ENCODE assay signal across 1 fruit fly cellular context in genomic region chr3R:11948903-11949358, dm6.
TF ChIP-seq lines count a peak whose summit lies in the region.

TSS of gene Cad87A (minus strand) at chr3R:11949129.

TF ChIP-seq in whole organism, embryonic, 481 proteins besides CTCF, POLR2A, EP300 and RAD21 (continued from another document and continues in another):
- no peak for TF ChIP-seq CG8290 (GFP tag; optimal IDR thresholded peaks at IDR 0.05; lab: Kevin White, UChicago)
- peak in 1 of 2 experiments; percentile 65 for TF ChIP-seq CG8290 (tag; optimal IDR thresholded peaks at IDR 0.05; lab: Kevin White, UChicago)
- no peak for TF ChIP-seq CG1233 (GFP tag; optimal IDR thresholded peaks at IDR 0.05; lab: Kevin White, UChicago)
- no peak for TF ChIP-seq amos (GFP tag; IDR thresholded peaks at IDR 0.05; lab: Robert Waterston, UW; ENCODE audit: partially characterized antibody)
- TF ChIP-seq lov (optimal IDR thresholded peaks at IDR 0.05; lab: Kevin White, UChicago) = no peak
- no peak for TF ChIP-seq lov (GFP tag; IDR thresholded peaks at IDR 0.05; lab: Robert Waterston, UW)
- no peak for TF ChIP-seq ro (GFP tag; IDR thresholded peaks at IDR 0.05; lab: Robert Waterston, UW)
- TF ChIP-seq phol (tag; optimal IDR thresholded peaks at IDR 0.05; lab: Kevin White, UChicago) = no peak
- TF ChIP-seq emc (GFP tag; optimal IDR thresholded peaks at IDR 0.05; lab: Kevin White, UChicago) = no peak
- no peak for TF ChIP-seq dati (GFP tag; IDR thresholded peaks at IDR 0.05; lab: Robert Waterston, UW)
- peak; percentile 36 for TF ChIP-seq trem (tag; optimal IDR thresholded peaks at IDR 0.05; lab: Kevin White, UChicago)
- no peak for TF ChIP-seq da (GFP tag; optimal IDR thresholded peaks at IDR 0.05; lab: Kevin White, UChicago)
- no peak for TF ChIP-seq ab (GFP tag; optimal IDR thresholded peaks at IDR 0.05; lab: Kevin White, UChicago)
- no peak for TF ChIP-seq Sox100B (GFP tag; optimal IDR thresholded peaks at IDR 0.05; lab: Kevin White, UChicago)
- TF ChIP-seq crc (GFP tag; optimal IDR thresholded peaks at IDR 0.05; lab: Kevin White, UChicago) = no peak
- TF ChIP-seq CG32767 (GFP tag; IDR thresholded peaks at IDR 0.05; lab: Robert Waterston, UW) = no peak
- no peak for TF ChIP-seq Mrtf (GFP tag; IDR thresholded peaks at IDR 0.05; lab: Robert Waterston, UW)
- TF ChIP-seq vfl (GFP tag; optimal IDR thresholded peaks at IDR 0.05; lab: Kevin White, UChicago) = no peak
- no peak for TF ChIP-seq NfI (GFP tag; optimal IDR thresholded peaks at IDR 0.05; lab: Kevin White, UChicago)
- no peak for TF ChIP-seq CG1024 (GFP tag; IDR thresholded peaks at IDR 0.05; lab: Robert Waterston, UW)
- peak; percentile 15 for TF ChIP-seq unpg (GFP tag; optimal IDR thresholded peaks at IDR 0.05; lab: Kevin White, UChicago)
- peak; percentile 51 for TF ChIP-seq CG31365 (tag; optimal IDR thresholded peaks at IDR 0.05; lab: Kevin White, UChicago)
- no peak for TF ChIP-seq h (optimal IDR thresholded peaks at IDR 0.05; lab: Kevin White, UChicago)
- no peak for TF ChIP-seq ara (GFP tag; IDR thresholded peaks at IDR 0.05; lab: Robert Waterston, UW)
- TF ChIP-seq sqz (GFP tag; optimal IDR thresholded peaks at IDR 0.05; lab: Kevin White, UChicago) = peak; percentile 2
- TF ChIP-seq Dad (GFP tag; optimal IDR thresholded peaks at IDR 0.05; lab: Kevin White, UChicago) = no peak
- TF ChIP-seq CG9797 (GFP tag; optimal IDR thresholded peaks at IDR 0.05; lab: Kevin White, UChicago) = peak; percentile 91
- TF ChIP-seq CG34376 (GFP tag; optimal IDR thresholded peaks at IDR 0.05; lab: Kevin White, UChicago) = peak; percentile 62
- TF ChIP-seq Fer3 (tag; optimal IDR thresholded peaks at IDR 0.05; lab: Kevin White, UChicago) = peak; percentile 13
- peak; percentile 49 for TF ChIP-seq CG10267 (tag; optimal IDR thresholded peaks at IDR 0.05; lab: Kevin White, UChicago)
- TF ChIP-seq gce (GFP tag; IDR thresholded peaks at IDR 0.05; lab: Robert Waterston, UW) = no peak
- TF ChIP-seq CG12104 (GFP tag; optimal IDR thresholded peaks at IDR 0.05; lab: Kevin White, UChicago) = no peak
- TF ChIP-seq Poxn (GFP tag; IDR thresholded peaks at IDR 0.05; lab: Robert Waterston, UW) = no peak
- no peak for TF ChIP-seq CG4282 (GFP tag; optimal IDR thresholded peaks at IDR 0.05; lab: Kevin White, UChicago)
- peak; percentile 20 for TF ChIP-seq CG18262 (tag; optimal IDR thresholded peaks at IDR 0.05; lab: Kevin White, UChicago)
- no peak for TF ChIP-seq ranshi (GFP tag; IDR thresholded peaks at IDR 0.05; lab: Robert Waterston, UW)
- no peak for TF ChIP-seq CG9876 (GFP tag; optimal IDR thresholded peaks at IDR 0.05; lab: Kevin White, UChicago)
- TF ChIP-seq sd (tag; optimal IDR thresholded peaks at IDR 0.05; lab: Kevin White, UChicago) = peak; percentile 71
- TF ChIP-seq CG12659 (GFP tag; optimal IDR thresholded peaks at IDR 0.05; lab: Kevin White, UChicago) = peak; percentile 21
- no peak for TF ChIP-seq Nf-YC (tag; optimal IDR thresholded peaks at IDR 0.05; lab: Kevin White, UChicago)
- TF ChIP-seq oc (tag; optimal IDR thresholded peaks at IDR 0.05; lab: Kevin White, UChicago) = peak; percentile 45
- TF ChIP-seq CG1832 (GFP tag; optimal IDR thresholded peaks at IDR 0.05; lab: Kevin White, UChicago) = no peak
- no peak for TF ChIP-seq Atf3 (GFP tag; optimal IDR thresholded peaks at IDR 0.05; lab: Kevin White, UChicago)
- peak; percentile 67 for TF ChIP-seq mirr (GFP tag; optimal IDR thresholded peaks at IDR 0.05; lab: Kevin White, UChicago)
- no peak for TF ChIP-seq CG11723 (GFP tag; optimal IDR thresholded peaks at IDR 0.05; lab: Kevin White, UChicago)
- TF ChIP-seq org-1 (GFP tag; optimal IDR thresholded peaks at IDR 0.05; lab: Kevin White, UChicago) = no peak
- no peak for TF ChIP-seq CG43689 (GFP tag; IDR thresholded peaks at IDR 0.05; lab: Robert Waterston, UW)
- TF ChIP-seq jumu (GFP tag; optimal IDR thresholded peaks at IDR 0.05; lab: Kevin White, UChicago) = no peak
- no peak for TF ChIP-seq fru (optimal IDR thresholded peaks at IDR 0.05; lab: Kevin White, UChicago)
- no peak for TF ChIP-seq lilli (GFP tag; optimal IDR thresholded peaks at IDR 0.05; lab: Kevin White, UChicago)
- no peak for TF ChIP-seq slou (GFP tag; optimal IDR thresholded peaks at IDR 0.05; lab: Kevin White, UChicago)
- TF ChIP-seq CG11560 (tag; IDR thresholded peaks at IDR 0.05; lab: Robert Waterston, UW) = no peak
- TF ChIP-seq Lhr (GFP tag; optimal IDR thresholded peaks at IDR 0.05; lab: Kevin White, UChicago) = peak; percentile 25
- no peak for TF ChIP-seq CG11085 (GFP tag; IDR thresholded peaks at IDR 0.05; lab: Robert Waterston, UW)
- TF ChIP-seq CG15696 (tag; optimal IDR thresholded peaks at IDR 0.05; lab: Kevin White, UChicago) = no peak
- peak; percentile 66 for TF ChIP-seq gsb-n (tag; optimal IDR thresholded peaks at IDR 0.05; lab: Kevin White, UChicago)
- no peak for TF ChIP-seq mam (GFP tag; optimal IDR thresholded peaks at IDR 0.05; lab: Kevin White, UChicago)
- no peak for TF ChIP-seq Hsf (GFP tag; optimal IDR thresholded peaks at IDR 0.05; lab: Kevin White, UChicago)
- TF ChIP-seq hb (GFP tag; IDR thresholded peaks at IDR 0.05; lab: Robert Waterston, UW; ENCODE audit: partially characterized antibody) = no peak
- TF ChIP-seq gsb (GFP tag; IDR thresholded peaks at IDR 0.05; lab: Robert Waterston, UW) = no peak
- no peak for TF ChIP-seq croc (GFP tag; conservative IDR thresholded peaks at IDR 0.05; lab: Robert Waterston, UW)
- TF ChIP-seq p53 (GFP tag; optimal IDR thresholded peaks at IDR 0.05; lab: Kevin White, UChicago) = peak; percentile 57
- no peak for TF ChIP-seq CG11456 (GFP tag; IDR thresholded peaks at IDR 0.05; lab: Robert Waterston, UW)
- TF ChIP-seq zfh2 (GFP tag; optimal IDR thresholded peaks at IDR 0.05; lab: Kevin White, UChicago) = no peak
- TF ChIP-seq CG11093 (GFP tag; IDR thresholded peaks at IDR 0.05; lab: Robert Waterston, UW) = no peak
- TF ChIP-seq CG12236 (GFP tag; optimal IDR thresholded peaks at IDR 0.05; lab: Kevin White, UChicago) = no peak
- no peak for TF ChIP-seq CG13123 (GFP tag; optimal IDR thresholded peaks at IDR 0.05; lab: Kevin White, UChicago)
- TF ChIP-seq Sin3A (optimal IDR thresholded peaks at IDR 0.05; lab: Kevin White, UChicago) = no peak
- peak; percentile 52 for TF ChIP-seq pros (GFP tag; optimal IDR thresholded peaks at IDR 0.05; lab: Kevin White, UChicago)
- no peak for TF ChIP-seq rib (GFP tag; IDR thresholded peaks at IDR 0.05; lab: Robert Waterston, UW)
- TF ChIP-seq ase (GFP tag; IDR thresholded peaks at IDR 0.05; lab: Robert Waterston, UW) = no peak
- TF ChIP-seq CG5180 (GFP tag; optimal IDR thresholded peaks at IDR 0.05; lab: Kevin White, UChicago) = peak; percentile 46
- no peak for TF ChIP-seq disco-r (GFP tag; optimal IDR thresholded peaks at IDR 0.05; lab: Kevin White, UChicago)
- TF ChIP-seq esg (GFP tag; conservative IDR thresholded peaks at IDR 0.05; lab: Robert Waterston, UW) = no peak
- TF ChIP-seq gcm2 (GFP tag; optimal IDR thresholded peaks at IDR 0.05; lab: Kevin White, UChicago) = no peak
- TF ChIP-seq CG2199 (GFP tag; IDR thresholded peaks at IDR 0.05; lab: Robert Waterston, UW) = no peak
- no peak for TF ChIP-seq HLH4C (GFP tag; IDR thresholded peaks at IDR 0.05; lab: Robert Waterston, UW; ENCODE audit: partially characterized antibody)
- peak; percentile 20 for TF ChIP-seq sug (tag; optimal IDR thresholded peaks at IDR 0.05; lab: Kevin White, UChicago)
- peak; percentile 58 for TF ChIP-seq MTF-1 (GFP tag; optimal IDR thresholded peaks at IDR 0.05; lab: Kevin White, UChicago; ENCODE audit: borderline replicate concordance)
- no peak for TF ChIP-seq CG33557 (GFP tag; optimal IDR thresholded peaks at IDR 0.05; lab: Kevin White, UChicago)
- no peak for TF ChIP-seq CG13424 (tag; optimal IDR thresholded peaks at IDR 0.05; lab: Kevin White, UChicago)
- TF ChIP-seq Rfx (GFP tag; IDR thresholded peaks at IDR 0.05; lab: Robert Waterston, UW) = no peak
- TF ChIP-seq CG13894 (tag; optimal IDR thresholded peaks at IDR 0.05; lab: Kevin White, UChicago) = peak; percentile 52
- TF ChIP-seq nom (GFP tag; optimal IDR thresholded peaks at IDR 0.05; lab: Kevin White, UChicago) = peak; percentile 77
- TF ChIP-seq CG16779 (GFP tag; IDR thresholded peaks at IDR 0.05; lab: Robert Waterston, UW) = no peak
- TF ChIP-seq CG13624 (GFP tag; optimal IDR thresholded peaks at IDR 0.05; lab: Kevin White, UChicago) = no peak
- TF ChIP-seq CG11696 (GFP tag; IDR thresholded peaks at IDR 0.05; lab: Robert Waterston, UW) = no peak
- TF ChIP-seq CG10274 (GFP tag; optimal IDR thresholded peaks at IDR 0.05; lab: Kevin White, UChicago) = no peak
- TF ChIP-seq peb (GFP tag; IDR thresholded peaks at IDR 0.05; lab: Robert Waterston, UW) = no peak
- TF ChIP-seq CG10366 (GFP tag; IDR thresholded peaks at IDR 0.05; lab: Robert Waterston, UW) = no peak
- no peak for TF ChIP-seq sc (optimal IDR thresholded peaks at IDR 0.05; lab: Kevin White, UChicago)
- TF ChIP-seq sc (GFP tag; optimal IDR thresholded peaks at IDR 0.05; lab: Kevin White, UChicago) = no peak
- no peak for TF ChIP-seq CG12155 (GFP tag; optimal IDR thresholded peaks at IDR 0.05; lab: Kevin White, UChicago)
- no peak for TF ChIP-seq en (GFP tag; optimal IDR thresholded peaks at IDR 0.05; lab: Kevin White, UChicago)
- TF ChIP-seq Elba2 (GFP tag; optimal IDR thresholded peaks at IDR 0.05; lab: Kevin White, UChicago) = no peak
- TF ChIP-seq CkIIα-i1 (GFP tag; IDR thresholded peaks at IDR 0.05; lab: Robert Waterston, UW) = no peak
- peak; percentile 53 for TF ChIP-seq stwl (tag; optimal IDR thresholded peaks at IDR 0.05; lab: Kevin White, UChicago)
- TF ChIP-seq Dfd (GFP tag; optimal IDR thresholded peaks at IDR 0.05; lab: Kevin White, UChicago) = no peak
- no peak for TF ChIP-seq klu (GFP tag; IDR thresholded peaks at IDR 0.05; lab: Robert Waterston, UW)
- TF ChIP-seq salm (tag; optimal IDR thresholded peaks at IDR 0.05; lab: Kevin White, UChicago) = no peak
- no peak for TF ChIP-seq lbe (GFP tag; optimal IDR thresholded peaks at IDR 0.05; lab: Kevin White, UChicago)
- no peak for TF ChIP-seq CG12391 (tag; optimal IDR thresholded peaks at IDR 0.05; lab: Kevin White, UChicago)
- TF ChIP-seq CG2712 (tag; optimal IDR thresholded peaks at IDR 0.05; lab: Kevin White, UChicago) = peak; percentile 28
- TF ChIP-seq NK7.1 (GFP tag; optimal IDR thresholded peaks at IDR 0.05; lab: Kevin White, UChicago) = peak; percentile 7
- no peak for TF ChIP-seq CG9932 (GFP tag; IDR thresholded peaks at IDR 0.05; lab: Robert Waterston, UW)
- no peak for TF ChIP-seq CG7963 (GFP tag; IDR thresholded peaks at IDR 0.05; lab: Robert Waterston, UW; ENCODE audit: partially characterized antibody)
- TF ChIP-seq Drgx (GFP tag; IDR thresholded peaks at IDR 0.05; lab: Robert Waterston, UW) = no peak
- TF ChIP-seq hkb (optimal IDR thresholded peaks at IDR 0.05; lab: Kevin White, UChicago) = no peak
- no peak for TF ChIP-seq hkb (GFP tag; IDR thresholded peaks at IDR 0.05; lab: Robert Waterston, UW)
- peak; percentile 69 for TF ChIP-seq CG10543 (GFP tag; optimal IDR thresholded peaks at IDR 0.05; lab: Kevin White, UChicago)
- peak; percentile 23 for TF ChIP-seq CG2202 (tag; optimal IDR thresholded peaks at IDR 0.05; lab: Kevin White, UChicago)
- no peak for TF ChIP-seq CG10462 (GFP tag; optimal IDR thresholded peaks at IDR 0.05; lab: Kevin White, UChicago)
- no peak for TF ChIP-seq so (GFP tag; IDR thresholded peaks at IDR 0.05; lab: Robert Waterston, UW)
- TF ChIP-seq chinmo (GFP tag; IDR thresholded peaks at IDR 0.05; lab: Robert Waterston, UW; ENCODE audit: partially characterized antibody) = no peak
- TF ChIP-seq Tbp (GFP tag; optimal IDR thresholded peaks at IDR 0.05; lab: Kevin White, UChicago) = no peak
- peak; percentile 34 for TF ChIP-seq ems (GFP tag; optimal IDR thresholded peaks at IDR 0.05; lab: Kevin White, UChicago)
- TF ChIP-seq CG10654 (GFP tag; optimal IDR thresholded peaks at IDR 0.05; lab: Kevin White, UChicago) = no peak
- TF ChIP-seq Lpt (GFP tag; optimal IDR thresholded peaks at IDR 0.05; lab: Kevin White, UChicago) = no peak
- no peak for TF ChIP-seq cwo (GFP tag; optimal IDR thresholded peaks at IDR 0.05; lab: Kevin White, UChicago)
- TF ChIP-seq fd3F (GFP tag; optimal IDR thresholded peaks at IDR 0.05; lab: Kevin White, UChicago) = no peak
- no peak for TF ChIP-seq Mes4 (GFP tag; optimal IDR thresholded peaks at IDR 0.05; lab: Kevin White, UChicago)
- TF ChIP-seq CG12299 (tag; optimal IDR thresholded peaks at IDR 0.05; lab: Kevin White, UChicago) = peak; percentile 57
- TF ChIP-seq CG3847 (GFP tag; IDR thresholded peaks at IDR 0.05; lab: Robert Waterston, UW) = no peak
- TF ChIP-seq Awh (GFP tag; IDR thresholded peaks at IDR 0.05; lab: Robert Waterston, UW) = no peak
- no peak for TF ChIP-seq Abd-B (GFP tag; optimal IDR thresholded peaks at IDR 0.05; lab: Kevin White, UChicago)
- TF ChIP-seq Rx (GFP tag; IDR thresholded peaks at IDR 0.05; lab: Robert Waterston, UW) = no peak
- no peak for TF ChIP-seq CG2889 (GFP tag; IDR thresholded peaks at IDR 0.05; lab: Robert Waterston, UW)
- TF ChIP-seq grau (tag; optimal IDR thresholded peaks at IDR 0.05; lab: Kevin White, UChicago) = no peak
- no peak for TF ChIP-seq CG17361 (GFP tag; IDR thresholded peaks at IDR 0.05; lab: Robert Waterston, UW)
- TF ChIP-seq bab2 (GFP tag; optimal IDR thresholded peaks at IDR 0.05; lab: Kevin White, UChicago) = no peak
- no peak for TF ChIP-seq chm (GFP tag; IDR thresholded peaks at IDR 0.05; lab: Robert Waterston, UW)
- TF ChIP-seq CG3281 (GFP tag; optimal IDR thresholded peaks at IDR 0.05; lab: Kevin White, UChicago) = no peak
- TF ChIP-seq B-H2 (GFP tag; optimal IDR thresholded peaks at IDR 0.05; lab: Kevin White, UChicago) = peak; percentile 6
- peak; percentile 80 for TF ChIP-seq kni (GFP tag; optimal IDR thresholded peaks at IDR 0.05; lab: Kevin White, UChicago)
- TF ChIP-seq tin (GFP tag; optimal IDR thresholded peaks at IDR 0.05; lab: Kevin White, UChicago) = no peak
- TF ChIP-seq kah (GFP tag; optimal IDR thresholded peaks at IDR 0.05; lab: Kevin White, UChicago) = peak; percentile 97
- peak; percentile 92 for TF ChIP-seq abd-A (tag; optimal IDR thresholded peaks at IDR 0.05; lab: Kevin White, UChicago)
- no peak for TF ChIP-seq pb (GFP tag; optimal IDR thresholded peaks at IDR 0.05; lab: Kevin White, UChicago)
- TF ChIP-seq B-H1 (GFP tag; IDR thresholded peaks at IDR 0.05; lab: Robert Waterston, UW) = no peak
- peak; percentile 67 for TF ChIP-seq Vsx1 (GFP tag; optimal IDR thresholded peaks at IDR 0.05; lab: Kevin White, UChicago)
- peak; percentile 13 for TF ChIP-seq ewg (GFP tag; optimal IDR thresholded peaks at IDR 0.05; lab: Kevin White, UChicago)
